Fruit fly (Drosophila melanogaster): ENCODE results near the gene CG3587.

dm6 chrX:1972150-1972549 lies 32.0 kb downstream of the CG3587 start:
- TF ChIP-seq CG8119 (GFP tag; IDR thresholded peaks at IDR 0.05) (no peak), CG32006 (GFP tag; optimal IDR thresholded peaks at IDR 0.05) (no peak), CG11294 (GFP tag; IDR thresholded peaks at IDR 0.05) (no peak)

Data from whole organism, prepupa.